Fruit fly (Drosophila melanogaster) whole organism, embryonic: ENCODE measurements around the gene PAPLA1.

Experiments used
- Adf1 ChIP-seq: fragments of 200-800 bp; sonication (Bioruptor generic); IDR thresholded peaks from 2 replicates; pipeline ENCODE4 v1.3.6; 2022; ENCODE audit warnings: missing biosample characterization, missing genetic modification characterization
- Antp ChIP-seq: fragments of 200-800 bp; sonication (Bioruptor generic); optimal IDR thresholded peaks from 3 replicates; lab custom pipeline; 2016; ENCODE audit warnings: missing biosample characterization, missing genetic modification characterization
- Blimp-1 ChIP-seq: fragments of 200-800 bp; sonication (Bioruptor generic); optimal IDR thresholded peaks from 3 replicates; lab custom pipeline; 2018; ENCODE audit warnings: missing biosample characterization, missing genetic modification characterization, mild to moderate bottlenecking, moderate library complexity, missing genetic modification reagents
- CG10366 ChIP-seq: fragments of 200-800 bp; sonication (Bioruptor generic); IDR thresholded peaks from 2 replicates; pipeline ENCODE4 v1.3.6; 2022; ENCODE audit warnings: missing biosample characterization, missing genetic modification characterization
- CG10979 ChIP-seq: fragments of 200-800 bp; sonication (Bioruptor generic); optimal IDR thresholded peaks from 2 replicates; lab custom pipeline; 2018; ENCODE audit warnings: missing biosample characterization, mild to moderate bottlenecking, missing genetic modification characterization, moderate library complexity
- CG11247 ChIP-seq: fragments of 200-800 bp; sonication (Bioruptor generic); IDR thresholded peaks from 2 replicates; pipeline ENCODE4 v1.3.6; 2022; ENCODE audit warnings: missing biosample characterization, missing genetic modification characterization
- CG11695 ChIP-seq: fragments of 200-800 bp; sonication (Bioruptor generic); IDR thresholded peaks from 3 replicates; pipeline ENCODE4 v1.3.6; 2022; ENCODE audit warnings: missing biosample characterization, missing genetic modification characterization
- CG12744 ChIP-seq: fragments of 200-800 bp; sonication (Bioruptor generic); optimal IDR thresholded peaks from 2 replicates; lab custom pipeline; 2016; ENCODE audit warnings: missing biosample characterization, missing genetic modification characterization
- CG12769 ChIP-seq: fragments of 200-800 bp; sonication (Bioruptor generic); optimal IDR thresholded peaks from 2 replicates; lab custom pipeline; 2019; ENCODE audit warnings: missing biosample characterization, mild to moderate bottlenecking, missing genetic modification characterization, moderate library complexity
- CG13296 ChIP-seq: fragments of 200-800 bp; sonication (Bioruptor generic); optimal IDR thresholded peaks from 3 replicates; lab custom pipeline; 2018; ENCODE audit warnings: missing biosample characterization, mild to moderate bottlenecking, missing genetic modification characterization
- CG14441 ChIP-seq: fragments of 200-800 bp; sonication (Bioruptor generic); IDR thresholded peaks from 2 replicates; pipeline ENCODE4 v1.3.6; 2022; ENCODE audit warnings: missing biosample characterization, missing genetic modification characterization
- CG14860 ChIP-seq: fragments of 200-800 bp; sonication (Bioruptor generic); IDR thresholded peaks from 3 replicates; pipeline ENCODE4 v1.3.6; 2022; ENCODE audit warnings: missing biosample characterization, missing genetic modification characterization; ENCODE audit not compliant: partially characterized antibody
- CG17829 ChIP-seq: fragments of 200-800 bp; optimal IDR thresholded peaks from 2 replicates; lab custom pipeline; 2019; ENCODE audit warnings: missing biosample characterization, mild to moderate bottlenecking, missing genetic modification characterization, moderate library complexity
- CG30020 ChIP-seq: fragments of 200-800 bp; optimal IDR thresholded peaks from 2 replicates; lab custom pipeline; 2019; ENCODE audit warnings: missing biosample characterization, mild to moderate bottlenecking, missing genetic modification characterization, moderate library complexity
- CG6813 ChIP-seq: fragments of 200-800 bp; sonication (Bioruptor generic); optimal IDR thresholded peaks from 2 replicates; lab custom pipeline; 2017; ENCODE audit warnings: missing biosample characterization, missing genetic modification characterization, mild to moderate bottlenecking, moderate library complexity, missing genetic modification reagents
- CG7372 ChIP-seq: fragments of 200-800 bp; sonication (Bioruptor generic); IDR thresholded peaks from 2 replicates; pipeline ENCODE4 v1.3.6; 2022; ENCODE audit warnings: missing biosample characterization, missing genetic modification characterization
- CG7987 ChIP-seq: fragments of 200-800 bp; sonication (Bioruptor generic); optimal IDR thresholded peaks from 2 replicates; lab custom pipeline; 2018; ENCODE audit warnings: missing biosample characterization, mild to moderate bottlenecking, missing genetic modification characterization, moderate library complexity
- CG9932 ChIP-seq: fragments of 200-800 bp; sonication (Bioruptor generic); IDR thresholded peaks from 2 replicates; pipeline ENCODE4 v1.3.6; 2022; ENCODE audit warnings: missing biosample characterization, missing genetic modification characterization
- Dfd ChIP-seq, 2 experiments: fragments of >200 bp; optimal IDR thresholded peaks; 2 replicates each; lab custom pipeline; 2017; ENCODE audit warnings: missing biosample characterization in 2 of 2, missing genetic modification characterization in 2 of 2
- Dref ChIP-seq: fragments of 200-800 bp; sonication (Bioruptor generic); IDR thresholded peaks from 2 replicates; pipeline ENCODE4 v1.3.6; 2022; ENCODE audit warnings: missing biosample characterization, missing genetic modification characterization
- Fer1 ChIP-seq: fragments of 200-800 bp; sonication (Bioruptor generic); optimal IDR thresholded peaks from 2 replicates; lab custom pipeline; 2017; ENCODE audit warnings: missing biosample characterization, mild to moderate bottlenecking, missing genetic modification characterization
- MESR4 ChIP-seq: fragments of 200-800 bp; sonication (Bioruptor generic); optimal IDR thresholded peaks from 2 replicates; lab custom pipeline; 2018; ENCODE audit warnings: missing biosample characterization, mild to moderate bottlenecking, missing genetic modification characterization, moderate library complexity
- NC2α ChIP-seq: fragments of 200-800 bp; sonication (Bioruptor generic); optimal IDR thresholded peaks from 2 replicates; lab custom pipeline; 2016; ENCODE audit warnings: missing biosample characterization, missing genetic modification characterization
- Nf-YA ChIP-seq: fragments of 200-800 bp; sonication (Bioruptor generic); IDR thresholded peaks from 2 replicates; pipeline ENCODE4 v1.3.6; 2022; ENCODE audit warnings: missing biosample characterization, missing genetic modification characterization
- Nf-YB ChIP-seq: fragments of 200-800 bp; sonication (Bioruptor generic); optimal IDR thresholded peaks from 3 replicates; lab custom pipeline; 2019; ENCODE audit warnings: missing biosample characterization, mild to moderate bottlenecking, missing genetic modification characterization, moderate library complexity
- Oaz ChIP-seq: fragments of 200-800 bp; sonication (Bioruptor generic); IDR thresholded peaks from 2 replicates; pipeline ENCODE4 v1.3.6; 2022; ENCODE audit warnings: missing biosample characterization, missing genetic modification characterization
- ato ChIP-seq: fragments of 200-800 bp; sonication (Bioruptor generic); IDR thresholded peaks from 2 replicates; pipeline ENCODE4 v1.3.6; 2022; ENCODE audit warnings: missing biosample characterization, missing genetic modification characterization; ENCODE audit not compliant: partially characterized antibody
- crc ChIP-seq: fragments of 200-800 bp; sonication (Bioruptor generic); optimal IDR thresholded peaks from 2 replicates; lab custom pipeline; 2016; ENCODE audit warnings: missing biosample characterization, missing genetic modification characterization
- crol ChIP-seq: fragments of 200-800 bp; sonication (Bioruptor generic); IDR thresholded peaks from 2 replicates; pipeline ENCODE4 v1.3.6; 2022; ENCODE audit warnings: missing biosample characterization, missing genetic modification characterization
- emc ChIP-seq: fragments of 200-800 bp; sonication (Bioruptor generic); optimal IDR thresholded peaks from 2 replicates; lab custom pipeline; 2016; ENCODE audit warnings: missing biosample characterization, missing genetic modification characterization
- eve ChIP-seq, 2 experiments: fragments of >200 bp; optimal IDR thresholded peaks; 2 replicates each; lab custom pipeline; 2017; ENCODE audit warnings: missing biosample characterization in 2 of 2, missing genetic modification characterization in 2 of 2
- fd64A ChIP-seq: fragments of 200-800 bp; sonication (Bioruptor generic); optimal IDR thresholded peaks from 3 replicates; lab custom pipeline; 2018; ENCODE audit warnings: missing biosample characterization, mild to moderate bottlenecking, missing genetic modification characterization
- grn ChIP-seq: fragments of 200-800 bp; sonication (Bioruptor generic); optimal IDR thresholded peaks from 3 replicates; lab custom pipeline; 2017; ENCODE audit warnings: missing biosample characterization, missing genetic modification characterization
- ind ChIP-seq: fragments of 200-800 bp; sonication (Bioruptor generic); optimal IDR thresholded peaks from 3 replicates; lab custom pipeline; 2016; ENCODE audit warnings: missing biosample characterization, missing genetic modification characterization
- insv ChIP-seq, 2 experiments: fragments of 200-800 bp; sonication (Bioruptor generic); optimal IDR thresholded peaks; 3 replicates each; lab custom pipeline; 2016 to 2018; ENCODE audit warnings: missing biosample characterization in 2 of 2, missing genetic modification characterization in 2 of 2
- jigr1 ChIP-seq: fragments of 200-800 bp; sonication (Bioruptor generic); IDR thresholded peaks from 3 replicates; pipeline ENCODE4 v1.3.6; 2022; ENCODE audit warnings: missing biosample characterization, missing genetic modification characterization
- jing ChIP-seq: fragments of 200-800 bp; sonication (Bioruptor generic); optimal IDR thresholded peaks from 2 replicates; lab custom pipeline; 2018; ENCODE audit warnings: missing biosample characterization, mild to moderate bottlenecking, missing genetic modification characterization
- kni ChIP-seq: fragments of 200-800 bp; sonication (Bioruptor generic); optimal IDR thresholded peaks from 3 replicates; lab custom pipeline; 2017; ENCODE audit warnings: mild to moderate bottlenecking, missing biosample characterization, missing genetic modification reagents, missing genetic modification characterization
- knrl ChIP-seq: fragments of 200-800 bp; sonication (Bioruptor generic); IDR thresholded peaks from 3 replicates; pipeline ENCODE4 v1.3.6; 2022; ENCODE audit warnings: missing biosample characterization, missing genetic modification characterization; ENCODE audit not compliant: partially characterized antibody
- maf-S ChIP-seq: fragments of 200-800 bp; sonication (Bioruptor generic); optimal IDR thresholded peaks from 2 replicates; lab custom pipeline; 2016; ENCODE audit warnings: missing biosample characterization, missing genetic modification characterization
- mirr ChIP-seq: fragments of 200-800 bp; sonication (Bioruptor generic); optimal IDR thresholded peaks from 3 replicates; lab custom pipeline; 2018; ENCODE audit warnings: missing biosample characterization, mild to moderate bottlenecking, missing genetic modification characterization
- odd ChIP-seq: fragments of 200-800 bp; sonication (Bioruptor generic); optimal IDR thresholded peaks from 2 replicates; lab custom pipeline; 2017; ENCODE audit warnings: missing biosample characterization, mild to moderate bottlenecking, missing genetic modification characterization
- pho ChIP-seq: fragments of 200-800 bp; sonication (Bioruptor generic); optimal IDR thresholded peaks from 2 replicates; lab custom pipeline; 2016; ENCODE audit warnings: missing biosample characterization, missing genetic modification characterization
- phol ChIP-seq: fragments of 200-800 bp; sonication (Bioruptor generic); optimal IDR thresholded peaks from 3 replicates; lab custom pipeline; 2018; ENCODE audit warnings: missing biosample characterization, mild to moderate bottlenecking, missing genetic modification characterization, moderate library complexity
- sd ChIP-seq: fragments of 200-800 bp; sonication (Bioruptor generic); optimal IDR thresholded peaks from 3 replicates; lab custom pipeline; 2018; ENCODE audit warnings: missing biosample characterization, mild to moderate bottlenecking, missing genetic modification characterization, moderate library complexity
- slou ChIP-seq: fragments of 200-800 bp; sonication (Bioruptor generic); optimal IDR thresholded peaks from 3 replicates; lab custom pipeline; 2016; ENCODE audit warnings: missing biosample characterization, missing genetic modification characterization
- sna ChIP-seq: fragments of 200-800 bp; sonication (Bioruptor generic); IDR thresholded peaks from 2 replicates; pipeline ENCODE4 v1.3.6; 2022; ENCODE audit warnings: missing biosample characterization, missing genetic modification characterization; ENCODE audit not compliant: partially characterized antibody
- sqz ChIP-seq: fragments of 200-800 bp; sonication (Bioruptor generic); optimal IDR thresholded peaks from 3 replicates; lab custom pipeline; 2018; ENCODE audit warnings: missing biosample characterization, mild to moderate bottlenecking, missing genetic modification characterization
- wek ChIP-seq: fragments of 200-800 bp; sonication (Bioruptor generic); optimal IDR thresholded peaks from 3 replicates; lab custom pipeline; 2018; ENCODE audit warnings: missing biosample characterization, mild to moderate bottlenecking, missing genetic modification characterization, moderate library complexity

The PAPLA1 gene

DNA sequence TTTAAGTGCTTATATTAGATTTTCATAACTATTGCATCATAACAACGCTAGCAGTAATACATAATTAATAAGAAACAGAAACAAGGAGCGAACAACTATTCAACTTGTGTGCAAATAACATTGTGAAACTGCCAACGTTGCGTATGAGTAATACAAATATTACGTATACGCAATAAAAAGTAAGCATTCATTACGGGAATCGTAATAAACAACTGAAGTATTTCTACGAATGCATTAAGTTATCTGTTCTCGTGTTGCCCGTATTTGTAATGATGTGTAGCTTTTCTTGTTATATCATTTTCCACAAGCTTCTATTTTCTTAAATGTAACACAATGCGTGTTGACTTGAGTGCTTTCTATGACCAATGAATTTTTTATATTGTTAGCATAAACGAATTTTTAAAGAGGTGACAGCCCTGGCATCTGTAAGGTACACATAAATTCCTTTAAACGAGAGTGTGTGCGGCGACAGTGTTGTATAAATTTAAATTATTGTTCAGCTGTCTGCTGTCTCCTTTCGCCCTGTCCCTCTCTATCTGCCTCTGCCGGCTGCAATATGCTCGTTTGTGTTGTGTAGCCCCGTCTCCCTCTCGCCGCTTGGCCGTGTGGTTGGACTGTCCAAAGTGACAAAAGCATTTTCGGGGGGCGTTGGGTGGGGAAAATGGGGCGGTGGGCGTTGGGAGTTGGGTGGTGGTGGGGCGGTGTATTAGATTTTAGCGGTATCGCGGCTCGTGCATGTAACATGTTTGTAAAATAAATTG is 59.6 kb downstream of the PAPLA1 start (continued):
- TF ChIP-seq Blimp-1 (GFP tag; lab: Kevin White, UChicago) = no peak
- peak; percentile 85 for TF ChIP-seq CG7372
- no peak for TF ChIP-seq CG10366 (GFP tag; lab: Robert Waterston, UW)
- TF ChIP-seq Adf1 = peak; percentile 27; the same call in 1 of the 2 replicates
- TF ChIP-seq crol (GFP tag; lab: Robert Waterston, UW) = peak; percentile 97
- no peak for TF ChIP-seq fd64A (GFP tag; lab: Kevin White, UChicago)
- TF ChIP-seq CG30020 = no peak
- TF ChIP-seq phol (tag; lab: Kevin White, UChicago) = no peak
- no peak for TF ChIP-seq Fer1 (GFP tag; lab: Kevin White, UChicago)
- TF ChIP-seq slou (GFP tag; lab: Kevin White, UChicago) = no peak
- TF ChIP-seq Dfd (GFP tag; optimal IDR thresholded peaks at IDR 0.05; lab: Kevin White, UChicago) = no peak
- TF ChIP-seq CG17829 (tag; lab: Kevin White, UChicago) = no peak
- no peak for TF ChIP-seq sna (GFP tag; lab: Robert Waterston, UW)
- no peak for TF ChIP-seq crc (GFP tag; lab: Kevin White, UChicago)
- TF ChIP-seq jing = no peak
- peak; percentile 68 for TF ChIP-seq sd
- TF ChIP-seq ind (GFP tag; lab: Kevin White, UChicago) = no peak
- TF ChIP-seq wek (GFP tag; lab: Kevin White, UChicago) = no peak
- peak; percentile 27 for TF ChIP-seq mirr
- TF ChIP-seq CG10979 (tag; lab: Kevin White, UChicago) = peak; percentile 45
- TF ChIP-seq Nf-YA (GFP tag; lab: Robert Waterston, UW) = no peak
- TF ChIP-seq NC2α (GFP tag; lab: Kevin White, UChicago) = no peak
- TF ChIP-seq pho (GFP tag; lab: Kevin White, UChicago) = no peak
- no peak; the same call in 1 of the 2 replicates for TF ChIP-seq CG9932
- no peak for TF ChIP-seq jigr1 (GFP tag; lab: Robert Waterston, UW)
- TF ChIP-seq emc (GFP tag; lab: Kevin White, UChicago) = no peak
- TF ChIP-seq CG12769 (tag; lab: Kevin White, UChicago) = peak; percentile 66
- no peak for TF ChIP-seq CG13296 (GFP tag; lab: Kevin White, UChicago)
- peak; percentile 7 for TF ChIP-seq CG7987 (GFP tag; lab: Kevin White, UChicago)
- no peak for TF ChIP-seq CG11247 (GFP tag; lab: Robert Waterston, UW)
- no peak for TF ChIP-seq ato (GFP tag; lab: Robert Waterston, UW)
- TF ChIP-seq Antp (GFP tag; lab: Kevin White, UChicago) = no peak
- no peak for TF ChIP-seq odd (GFP tag; lab: Kevin White, UChicago)
- TF ChIP-seq Nf-YB = no peak
- TF ChIP-seq CG12744 (GFP tag; lab: Kevin White, UChicago) = no peak
- no peak for TF ChIP-seq CG6813 (GFP tag; lab: Kevin White, UChicago)
- TF ChIP-seq kni (GFP tag; lab: Kevin White, UChicago) = no peak
- no peak for TF ChIP-seq sqz
- no peak for TF ChIP-seq CG14860 (GFP tag; lab: Robert Waterston, UW)
- no peak for TF ChIP-seq CG14441 (GFP tag; lab: Robert Waterston, UW)
- TF ChIP-seq Dref = no peak
- TF ChIP-seq CG11695 = 0 out of 3 replicates have a peak, but pooled peaks have one; percentile 24
- peak in 1 of 2 experiments; percentile 38 for TF ChIP-seq eve (GFP tag; optimal IDR thresholded peaks at IDR 0.05; lab: Kevin White, UChicago)
- TF ChIP-seq knrl (GFP tag; lab: Robert Waterston, UW) = no peak
- TF ChIP-seq insv (GFP tag; optimal IDR thresholded peaks at IDR 0.05; lab: Kevin White, UChicago) = no peak
- no peak for TF ChIP-seq MESR4
- 0 out of 2 replicates have a peak, but pooled peaks have one; percentile 20 for TF ChIP-seq Oaz (GFP tag; lab: Robert Waterston, UW)
- TF ChIP-seq grn (GFP tag; lab: Kevin White, UChicago) = no peak
- no peak for TF ChIP-seq maf-S
